Worm (Caenorhabditis elegans) whole organism, midembryonic: ENCODE measurements around the gene srg-23.
A peak's percentile ranks its signal among the peaks of the same experiment; 100 is the strongest.

ENCODE experiments used
- T22C8.4 ChIP-seq: fragments of 200-800 bp; sonication (Bioruptor generic); IDR thresholded peaks from 2 replicates; pipeline ENCODE4 v1.3.6; 2022; ENCODE audit warnings: missing genetic modification characterization, missing compliant biosample characterization
- cog-1 ChIP-seq: sonication (generic microtip); optimal IDR thresholded peaks from 2 replicates; lab custom pipeline; 2016; ENCODE audit warnings: missing genetic modification characterization, missing compliant biosample characterization
- flt-1 ChIP-seq: fragments of 200-800 bp; sonication (Bioruptor generic); IDR thresholded peaks from 2 replicates; pipeline ENCODE4 v1.3.6; 2022; ENCODE audit warnings: missing genetic modification characterization, missing compliant biosample characterization
- klf-2 ChIP-seq: fragments of 200-800 bp; sonication (Bioruptor generic); conservative IDR thresholded peaks from 2 replicates; pipeline ENCODE4 v1.3.6; 2022; ENCODE audit warnings: missing genetic modification reagents, missing genetic modification characterization, missing compliant biosample characterization
- med-1 ChIP-seq: sonication (generic microtip); optimal IDR thresholded peaks from 2 replicates; lab custom pipeline; 2017; ENCODE audit warnings: missing genetic modification characterization, mild to moderate bottlenecking, missing compliant biosample characterization, antibody characterized with exemption, missing genetic modification reagents; ENCODE audit not compliant: insufficient read depth
- ref-1 ChIP-seq: fragments of 200-800 bp; sonication (Bioruptor generic); conservative IDR thresholded peaks from 2 replicates; pipeline ENCODE4 v1.3.6; 2022; ENCODE audit warnings: missing genetic modification reagents, missing genetic modification characterization, missing compliant biosample characterization
- tab-1 ChIP-seq: fragments of 200-800 bp; sonication (Bioruptor generic); IDR thresholded peaks from 2 replicates; pipeline ENCODE4 v1.3.6; 2022; ENCODE audit warnings: missing genetic modification characterization, missing compliant biosample characterization
- ztf-23 ChIP-seq: fragments of 200-800 bp; sonication (Bioruptor generic); IDR thresholded peaks from 2 replicates; pipeline ENCODE4 v1.3.6; 2022; ENCODE audit warnings: missing genetic modification reagents, missing genetic modification characterization, missing compliant biosample characterization
- ztf-29 ChIP-seq: fragments of 200-800 bp; sonication (Bioruptor generic); IDR thresholded peaks from 2 replicates; pipeline ENCODE4 v1.3.6; 2022; ENCODE audit warnings: missing genetic modification reagents, missing genetic modification characterization, missing compliant biosample characterization

Gene srg-23

DNA sequence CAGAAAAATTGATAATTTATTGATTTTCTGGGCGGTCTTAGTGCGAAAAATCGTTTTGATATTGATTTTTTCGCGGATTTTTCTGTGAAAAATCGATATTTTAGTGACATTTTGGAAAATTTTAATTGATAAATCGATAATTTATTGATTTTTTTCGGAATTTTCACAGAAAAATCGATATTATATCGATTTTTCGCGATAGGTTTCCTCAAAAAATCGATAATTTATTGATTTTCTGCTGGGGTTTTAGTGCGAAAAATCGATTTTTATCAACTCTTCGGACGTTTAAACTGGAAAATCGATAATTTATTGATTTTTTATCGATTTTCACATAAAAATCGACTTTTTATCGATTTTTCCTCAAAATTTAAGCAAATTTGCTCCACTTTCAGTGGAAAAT is 28.5 kb downstream of the srg-23 start:
- TF ChIP-seq ref-1, result no peak
- peak; percentile 67; the same call in 1 of the 2 replicates for TF ChIP-seq T22C8.4

- TF ChIP-seq flt-1 (GFP tag; lab: Robert Waterston, UW), result no peak
- 0 out of 2 replicates have a peak, but pooled peaks have one; percentile 50 for TF ChIP-seq T22C8.4
These were observed 29.6 kb downstream of the srg-23 start for ce11 chrII:3066401-3066800.

ce11 chrII:3065086-3065485 is 30.9 kb downstream of the srg-23 start:
- no peak for TF ChIP-seq ztf-23 (GFP tag; lab: Robert Waterston, UW)
- TF ChIP-seq ztf-29, result no peak
- TF ChIP-seq T22C8.4, result no peak
- TF ChIP-seq ref-1, result no peak
- no peak for TF ChIP-seq tab-1 (GFP tag; lab: Robert Waterston, UW)
- TF ChIP-seq cog-1 (tag; lab: Kevin White, UChicago), result no peak
- no peak for TF ChIP-seq klf-2 (GFP tag; lab: Robert Waterston, UW)
- TF ChIP-seq flt-1 (GFP tag; lab: Robert Waterston, UW), result no peak
- TF ChIP-seq med-1 (GFP tag; lab: Kevin White, UChicago), result no peak

DNA sequence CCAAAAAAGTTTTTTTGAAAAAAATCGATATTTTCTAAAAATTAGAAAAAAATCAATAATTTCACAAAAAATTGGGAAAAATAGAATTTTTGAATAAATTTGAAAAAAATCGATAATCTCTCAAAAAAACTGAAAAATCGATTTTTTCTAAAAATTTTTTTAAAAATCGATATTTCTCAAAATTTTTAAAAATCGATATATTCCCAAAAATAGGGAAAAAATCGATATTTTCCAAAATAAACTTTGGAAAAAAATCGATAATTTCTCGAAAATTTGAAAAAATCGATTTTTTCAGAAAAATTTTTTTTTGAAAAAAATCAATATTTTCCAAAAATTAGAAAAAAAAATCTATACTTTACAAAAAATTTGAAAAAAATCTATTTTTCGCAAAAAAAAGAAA is 31.3 kb downstream of the srg-23 start:
- no peak for TF ChIP-seq klf-2 (GFP tag; lab: Robert Waterston, UW)
- TF ChIP-seq T22C8.4, result peak; percentile 75

ce11 chrII:3063984-3064383 is 32.0 kb downstream of the srg-23 start:
- TF ChIP-seq flt-1 (GFP tag; lab: Robert Waterston, UW), result no peak
- TF ChIP-seq ref-1, result no peak
- TF ChIP-seq ztf-29, result no peak
- peak; percentile 93 for TF ChIP-seq T22C8.4

DNA sequence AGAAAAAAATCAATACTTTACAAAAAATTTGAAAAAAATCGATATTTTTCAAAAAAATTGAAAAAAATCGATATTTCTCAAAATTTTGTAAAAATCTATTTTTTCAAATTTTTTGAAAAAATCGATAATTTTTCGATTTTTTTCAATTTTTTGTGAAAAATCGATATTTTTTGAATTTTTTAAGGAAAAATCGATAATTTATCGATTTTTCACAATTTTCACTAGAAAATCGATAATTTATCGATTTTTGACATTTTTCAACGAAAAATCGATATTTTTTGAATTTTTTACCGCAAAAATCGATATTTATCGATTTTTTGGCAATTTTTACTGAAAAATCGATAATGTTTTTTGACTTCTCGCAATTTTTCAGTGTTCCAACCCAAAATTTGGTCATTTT is 32.6 kb downstream of the srg-23 start:
- no peak for TF ChIP-seq tab-1 (GFP tag; lab: Robert Waterston, UW)
- TF ChIP-seq klf-2 (GFP tag; lab: Robert Waterston, UW), result no peak
- peak; percentile 88 for TF ChIP-seq T22C8.4

- TF ChIP-seq T22C8.4 (peak; percentile 41), klf-2 (GFP tag; lab: Robert Waterston, UW) (no peak)
These were observed 33.1 kb downstream of the srg-23 start for ce11 chrII:3062876-3063275.

ce11 chrII:3062222-3062621 is 33.7 kb downstream of the srg-23 start:
- TF ChIP-seq T22C8.4, result peak; percentile 58
- no peak for TF ChIP-seq cog-1 (tag; lab: Kevin White, UChicago)
- no peak for TF ChIP-seq klf-2 (GFP tag; lab: Robert Waterston, UW)
- TF ChIP-seq med-1 (GFP tag; lab: Kevin White, UChicago), result no peak
- no peak for TF ChIP-seq ztf-23 (GFP tag; lab: Robert Waterston, UW)
- TF ChIP-seq flt-1 (GFP tag; lab: Robert Waterston, UW), result peak; percentile 62; the same call in 1 of the 2 replicates
- no peak for TF ChIP-seq ztf-29
- 0 out of 2 replicates have a peak, but pooled peaks have one; percentile 38 for TF ChIP-seq tab-1 (GFP tag; lab: Robert Waterston, UW)
- no peak for TF ChIP-seq ref-1

ce11 chrII:3061605-3062004 is 34.4 kb downstream of the srg-23 start:
- TF ChIP-seq med-1 (GFP tag; lab: Kevin White, UChicago) (no peak), cog-1 (tag; lab: Kevin White, UChicago) (no peak), klf-2 (GFP tag; lab: Robert Waterston, UW) (no peak), T22C8.4 (no peak), ztf-29 (no peak), flt-1 (GFP tag; lab: Robert Waterston, UW) (no peak), tab-1 (GFP tag; lab: Robert Waterston, UW) (no peak), ztf-23 (GFP tag; lab: Robert Waterston, UW) (no peak), ref-1 (no peak)

DNA sequence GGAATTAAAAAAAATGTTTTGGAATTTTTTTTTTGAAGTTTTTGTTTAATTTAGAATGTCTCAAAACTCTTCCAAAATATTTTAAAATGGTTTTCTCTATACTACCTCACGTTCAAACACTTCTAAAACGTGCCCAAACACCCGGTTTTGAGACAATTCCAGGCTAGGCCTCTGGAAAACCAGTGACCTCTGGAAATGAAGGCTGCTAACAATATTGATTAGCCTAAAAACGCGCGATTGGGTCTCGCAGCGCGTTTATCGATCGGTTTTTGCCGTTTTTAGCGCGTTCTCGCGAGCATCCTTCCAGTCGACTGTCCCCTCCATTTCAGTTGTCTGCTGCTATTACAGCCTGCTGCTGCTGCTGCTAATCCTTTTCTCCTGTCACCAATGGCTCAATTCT is 35.2 kb downstream of the srg-23 start, which contains the start of gene Y25C1A.6:
Gene Y25C1A.6, plus strand, starts transcription at position 301 of the 400 bp plus-strand sequence.
- TF ChIP-seq ztf-23 (GFP tag; lab: Robert Waterston, UW), result no peak
- TF ChIP-seq med-1 (GFP tag; lab: Kevin White, UChicago), result no peak
- no peak for TF ChIP-seq T22C8.4
- no peak for TF ChIP-seq klf-2 (GFP tag; lab: Robert Waterston, UW)
- no peak for TF ChIP-seq flt-1 (GFP tag; lab: Robert Waterston, UW)
- TF ChIP-seq ref-1, result no peak
- no peak for TF ChIP-seq tab-1 (GFP tag; lab: Robert Waterston, UW)
- no peak for TF ChIP-seq cog-1 (tag; lab: Kevin White, UChicago)
- no peak for TF ChIP-seq ztf-29

- TF ChIP-seq klf-2 (GFP tag; lab: Robert Waterston, UW) (no peak), tab-1 (GFP tag; lab: Robert Waterston, UW) (no peak), T22C8.4 (no peak), flt-1 (GFP tag; lab: Robert Waterston, UW) (no peak), cog-1 (tag; lab: Kevin White, UChicago) (no peak)
These were observed 39.6 kb downstream of the srg-23 start, which contains the start of gene lin-8 for ce11 chrII:3056266-3056872. Gene lin-8 (plus strand): TSS chrII:3056822.
